Worm (Caenorhabditis elegans): ENCODE data around the gene hsp-90.

DNA sequence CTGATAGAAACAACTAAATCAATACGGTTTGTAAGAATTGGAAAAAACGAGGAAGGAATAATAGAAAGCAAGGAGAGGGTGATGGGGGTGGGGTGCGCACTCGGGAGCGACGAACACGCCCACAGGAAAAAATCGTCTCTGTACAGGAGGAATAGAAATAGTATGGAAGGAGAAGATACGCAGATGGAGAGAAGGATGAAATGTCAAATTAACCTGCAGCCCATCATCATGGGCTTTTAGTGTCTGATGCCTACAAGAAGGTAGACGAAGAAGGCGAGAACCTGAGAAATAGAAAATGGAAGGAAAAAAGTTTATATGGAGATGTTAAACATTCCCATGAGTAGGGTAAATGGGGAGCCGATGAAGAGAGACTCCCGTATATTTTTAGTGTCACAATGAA, 49.6 kb upstream of the hsp-90 start, which contains the start of gene F43D2.6:
- TF ChIP-seq zag-1 (tag; optimal IDR thresholded peaks at IDR 0.05) (no peak), egl-27 (tag; optimal IDR thresholded peaks at IDR 0.05) (no peak), lsy-2 (tag; optimal IDR thresholded peaks at IDR 0.05) (no peak), nhr-11 (tag; optimal IDR thresholded peaks at IDR 0.05) (no peak), nhr-10 (tag; optimal IDR thresholded peaks at IDR 0.05) (no peak)

Measured in whole organism, L2 larva.